Fruit fly (Drosophila melanogaster): ENCODE results near the gene Tg.

DNA sequence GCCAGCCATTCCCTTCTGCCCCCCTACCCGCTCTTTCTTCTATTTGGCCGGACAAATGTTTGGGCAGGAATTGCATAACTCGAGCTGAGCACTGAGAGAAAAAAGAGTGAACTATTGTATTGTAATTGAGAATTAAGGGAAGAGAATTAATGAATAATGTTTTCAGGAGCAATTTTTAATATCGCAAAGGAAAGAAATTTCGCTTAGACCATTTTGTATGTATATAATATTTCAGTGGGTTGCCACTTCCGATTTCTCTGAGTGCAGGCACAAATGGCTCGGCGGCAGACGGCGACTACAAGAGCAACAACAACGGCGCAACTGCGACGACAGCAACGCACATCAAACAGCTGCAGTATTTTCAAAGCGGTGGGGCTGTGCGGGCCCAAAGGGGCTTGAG is 46.6 kb upstream of the Tg start:
- TF ChIP-seq Sin3A (optimal IDR thresholded peaks at IDR 0.05) (no peak), psq (optimal IDR thresholded peaks at IDR 0.05) (no peak), h (optimal IDR thresholded peaks at IDR 0.05) (no peak), insv (optimal IDR thresholded peaks at IDR 0.05) (no peak), Myc (optimal IDR thresholded peaks at IDR 0.05) (no peak)

Measured in Kc167 (cell line).